Worm (Caenorhabditis elegans) whole organism, L4 larva: ENCODE data around the gene afmd-1.

Experiments
- ceh-82 ChIP-seq: sonication (generic microtip); optimal IDR thresholded peaks from 2 replicates; lab custom pipeline; 2017; ENCODE audit warnings: missing biosample characterization, missing genetic modification characterization
- lin-38 ChIP-seq: fragments of 200-800 bp; sonication (Bioruptor generic); IDR thresholded peaks from 2 replicates; pipeline ENCODE4 v1.3.6; 2022; ENCODE audit warnings: missing genetic modification reagents, missing genetic modification characterization, missing compliant biosample characterization
- skn-1 ChIP-seq: fragments of 150-350 bp; optimal IDR thresholded peaks from 2 replicates; lab custom pipeline; 2014; ENCODE audit warnings: missing biosample characterization, missing genetic modification characterization
- snpc-4 ChIP-seq: fragments of 150-350 bp; optimal IDR thresholded peaks from 2 replicates; lab custom pipeline; 2014; ENCODE audit warnings: missing biosample characterization, missing genetic modification characterization

- TF ChIP-seq snpc-4 (tag; lab: Kevin White, UChicago), result no peak
- TF ChIP-seq lin-38 (GFP tag; lab: Robert Waterston, UW), result peak; percentile 54
- TF ChIP-seq skn-1 (tag; lab: Kevin White, UChicago), result no peak
- TF ChIP-seq ceh-82 (tag; lab: Kevin White, UChicago), result no peak
Measured at ce11 chrIV:7240564-7240963, 3.5 kb upstream of the afmd-1 start.
